Fruit fly (Drosophila melanogaster) whole organism, wandering third instar larva: ENCODE data around the gene TotM.

Experiments
- br ChIP-seq: fragments of 200-800 bp; sonication (Bioruptor generic); optimal IDR thresholded peaks from 2 replicates; lab custom pipeline; 2016; ENCODE audit warnings: missing biosample characterization, missing genetic modification characterization
- fru ChIP-seq: fragments of 200-800 bp; sonication (Bioruptor generic); optimal IDR thresholded peaks from 3 replicates; lab custom pipeline; 2016; ENCODE audit warnings: missing biosample characterization, mild to moderate bottlenecking, missing genetic modification characterization
- lola ChIP-seq: fragments of >200 bp; optimal IDR thresholded peaks from 2 replicates; lab custom pipeline; 2017; ENCODE audit warnings: missing biosample characterization, missing genetic modification characterization

DNA sequence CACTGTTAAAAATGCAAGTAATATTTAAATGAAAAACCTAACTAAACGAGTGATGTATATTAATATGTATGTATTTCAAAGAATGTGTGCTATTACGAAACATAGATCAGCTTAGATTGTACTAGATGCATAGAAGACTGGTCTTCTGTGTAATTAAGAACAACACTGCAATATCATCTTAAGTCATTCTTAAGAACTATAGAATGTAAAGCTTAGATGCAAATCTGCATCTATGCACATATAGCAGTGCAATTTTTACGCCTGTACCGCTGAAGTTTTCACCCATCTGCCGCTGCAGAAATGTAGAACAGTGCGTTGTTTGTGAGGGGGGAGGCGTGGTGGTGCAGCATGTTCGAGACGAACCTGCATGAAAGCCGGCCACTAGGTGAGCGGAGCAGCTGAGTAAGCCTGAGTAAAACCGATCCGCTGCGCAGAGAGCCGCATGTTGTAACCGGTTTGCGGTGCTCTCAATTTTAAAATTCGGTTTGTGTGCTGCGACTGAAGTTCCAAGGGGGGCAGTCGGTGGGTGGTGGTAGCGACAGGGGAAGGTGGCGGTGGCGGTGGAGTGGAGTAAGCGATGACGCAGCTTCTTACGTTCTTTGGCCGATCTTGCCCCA, 32.9 kb upstream of the TotM start:
- no peak for TF ChIP-seq br (GFP tag; lab: Kevin White, UChicago)
- TF ChIP-seq fru (GFP tag; lab: Kevin White, UChicago), result peak; percentile 32
- TF ChIP-seq lola (GFP tag; lab: Kevin White, UChicago), result no peak
